Fruit fly (Drosophila melanogaster): Measurements from ENCODE around the gene CG9121.

CG9121 gene

dm6 chr2L:5010784-5011260 is 40.0 kb downstream of the CG9121 start, which contains the start of the genes CG31917, Tfb5 and SelT (continued):
- TF ChIP-seq Mrtf (GFP tag; IDR thresholded peaks at IDR 0.05) (no peak), CG1024 (GFP tag; IDR thresholded peaks at IDR 0.05) (peak; percentile 34; the same call in 1 of the 2 replicates), CG2199 (GFP tag; IDR thresholded peaks at IDR 0.05) (no peak), CG2202 (tag; optimal IDR thresholded peaks at IDR 0.05) (no peak), CG2116 (GFP tag; optimal IDR thresholded peaks at IDR 0.05) (peak; percentile 56), nerfin-2 (GFP tag; IDR thresholded peaks at IDR 0.05; ENCODE audit: partially characterized antibody) (peak; percentile 37; the same call in 1 of the 2 replicates), CG11504 (tag; optimal IDR thresholded peaks at IDR 0.05) (peak; percentile 65), bsh (GFP tag; optimal IDR thresholded peaks at IDR 0.05) (peak in 1 of 2 experiments; percentile 40), lola (GFP tag; optimal IDR thresholded peaks at IDR 0.05) (peak in 1 of 3 experiments; percentile 50), eyg (GFP tag; optimal IDR thresholded peaks at IDR 0.05) (no peak), tna (GFP tag; IDR thresholded peaks at IDR 0.05; ENCODE audit: partially characterized antibody) (no peak), gsb-n (tag; optimal IDR thresholded peaks at IDR 0.05) (no peak), dimm (GFP tag; IDR thresholded peaks at IDR 0.05) (no peak), Sox102F (GFP tag; optimal IDR thresholded peaks at IDR 0.05) (peak; percentile 51), hkb (optimal IDR thresholded peaks at IDR 0.05) (no peak), hkb (GFP tag; IDR thresholded peaks at IDR 0.05) (0 out of 2 replicates have a peak, but pooled peaks have one; percentile 15), bcd (GFP tag; optimal IDR thresholded peaks at IDR 0.05) (peak; percentile 32), Adf1 (GFP tag; IDR thresholded peaks at IDR 0.05) (0 out of 2 replicates have a peak, but pooled peaks have one; percentile 31), gt (GFP tag; IDR thresholded peaks at IDR 0.05) (no peak), CG32767 (GFP tag; IDR thresholded peaks at IDR 0.05) (no peak), Meics (GFP tag; optimal IDR thresholded peaks at IDR 0.05) (no peak), CG4707 (GFP tag; optimal IDR thresholded peaks at IDR 0.05) (no peak), CG11093 (GFP tag; IDR thresholded peaks at IDR 0.05) (no peak), Ada2b (GFP tag; IDR thresholded peaks at IDR 0.05) (peak; percentile 46; the same call in 1 of the 2 replicates), CoRest (tag; optimal IDR thresholded peaks at IDR 0.05) (peak; percentile 70), CG8290 (GFP tag; optimal IDR thresholded peaks at IDR 0.05) (peak; percentile 64), CG8290 (tag; optimal IDR thresholded peaks at IDR 0.05) (no peak), mld (GFP tag; IDR thresholded peaks at IDR 0.05; ENCODE audit: partially characterized antibody) (no peak), grn (GFP tag; optimal IDR thresholded peaks at IDR 0.05) (no peak), seq (GFP tag; IDR thresholded peaks at IDR 0.05) (no peak), dan (GFP tag; IDR thresholded peaks at IDR 0.05) (no peak), Sin3A (optimal IDR thresholded peaks at IDR 0.05) (peak; percentile 66), Ets97D (GFP tag; optimal IDR thresholded peaks at IDR 0.05) (peak; percentile 65), CG7745 (tag; optimal IDR thresholded peaks at IDR 0.05) (no peak), Doc2 (GFP tag; IDR thresholded peaks at IDR 0.05) (no peak), CG10274 (GFP tag; optimal IDR thresholded peaks at IDR 0.05) (no peak), Hr51 (GFP tag; optimal IDR thresholded peaks at IDR 0.05) (peak; percentile 57 to 65), hth (optimal IDR thresholded peaks at IDR 0.05) (no peak), disco-r (GFP tag; optimal IDR thresholded peaks at IDR 0.05) (peak; percentile 55), pfk (GFP tag; optimal IDR thresholded peaks at IDR 0.05) (no peak), pho (GFP tag; optimal IDR thresholded peaks at IDR 0.05) (peak; percentile 77), lab (GFP tag; optimal IDR thresholded peaks at IDR 0.05) (no peak), TFAM (GFP tag; optimal IDR thresholded peaks at IDR 0.05) (no peak), gfzf (GFP tag; optimal IDR thresholded peaks at IDR 0.05) (no peak), Fer1 (GFP tag; optimal IDR thresholded peaks at IDR 0.05) (no peak), az2 (GFP tag; optimal IDR thresholded peaks at IDR 0.05) (peak; percentile 36), ara (GFP tag; IDR thresholded peaks at IDR 0.05) (no peak), CG17328 (GFP tag; IDR thresholded peaks at IDR 0.05) (no peak), psq (GFP tag; optimal IDR thresholded peaks at IDR 0.05) (no peak), CG9215 (GFP tag; IDR thresholded peaks at IDR 0.05) (peak; percentile 18; the same call in 1 of the 2 replicates), ham (GFP tag; IDR thresholded peaks at IDR 0.05) (no peak), slou (GFP tag; optimal IDR thresholded peaks at IDR 0.05) (peak; percentile 39)

All from whole organism, embryonic.